Worm (Caenorhabditis elegans) whole organism, L4 larva: ENCODE data around the gene srh-284.
A peak's percentile ranks its signal among the peaks of the same experiment; 100 is the strongest.

Source experiments
- D1046.2 ChIP-seq: fragments of 200-800 bp; sonication (Bioruptor generic); IDR thresholded peaks from 2 replicates; pipeline ENCODE4 v1.3.6; 2022; ENCODE audit warnings: missing genetic modification characterization, missing compliant biosample characterization
- F10B5.3 ChIP-seq: sonication (generic microtip); optimal IDR thresholded peaks from 2 replicates; lab custom pipeline; 2016; ENCODE audit warnings: mild to moderate bottlenecking, missing genetic modification characterization, missing compliant biosample characterization
- R02D3.7 ChIP-seq: fragments of 150-350 bp; sonication (generic microtip); optimal IDR thresholded peaks from 3 replicates; lab custom pipeline; 2014; ENCODE audit warnings: missing biosample characterization, missing genetic modification characterization
- Y5F2A.4 ChIP-seq: fragments of 200-800 bp; sonication (Bioruptor generic); optimal IDR thresholded peaks from 2 replicates; lab custom pipeline; 2018; ENCODE audit warnings: mild to moderate bottlenecking, missing genetic modification characterization, missing compliant biosample characterization
- Y75B8A.6 ChIP-seq: fragments of 200-800 bp; sonication (Bioruptor generic); IDR thresholded peaks from 2 replicates; pipeline ENCODE4 v1.3.6; 2022; ENCODE audit warnings: missing genetic modification reagents, missing genetic modification characterization, missing compliant biosample characterization
- ZK546.5 ChIP-seq, 2 experiments: sonication (generic microtip); optimal IDR thresholded peaks; 2 replicates each; lab custom pipeline; 2017; ENCODE audit warnings: missing biosample characterization in 2 of 2, missing genetic modification characterization in 2 of 2
- aha-1 ChIP-seq: fragments of 150-350 bp; peaks from one replicate; lab custom pipeline; 2014; ENCODE audit warnings: missing biosample characterization, missing genetic modification characterization
- ama-1 ChIP-seq: fragments of 150-350 bp; optimal IDR thresholded peaks from 2 replicates; lab custom pipeline; 2014; ENCODE audit warnings: inconsistent platforms, mixed read lengths
- ceh-20 ChIP-seq: fragments of 200-800 bp; sonication (Bioruptor generic); IDR thresholded peaks from 2 replicates; pipeline ENCODE4 v1.3.6; 2022; ENCODE audit warnings: missing genetic modification reagents, missing genetic modification characterization, missing compliant biosample characterization
- ceh-62 ChIP-seq: sonication (generic microtip); optimal IDR thresholded peaks from 2 replicates; lab custom pipeline; 2017; ENCODE audit warnings: missing biosample characterization, missing genetic modification characterization
- ces-1 ChIP-seq: fragments of 150-350 bp; sonication (generic microtip); optimal IDR thresholded peaks from 4 replicates; lab custom pipeline; 2014; ENCODE audit warnings: missing biosample characterization, missing genetic modification reagents, missing genetic modification characterization
- ctbp-1 ChIP-seq: fragments of 200-800 bp; sonication (Bioruptor generic); IDR thresholded peaks from 2 replicates; pipeline ENCODE4 v1.3.6; 2022; ENCODE audit warnings: missing genetic modification reagents, missing genetic modification characterization, missing compliant biosample characterization
- dmd-6 ChIP-seq: fragments of 200-800 bp; sonication (Bioruptor generic); IDR thresholded peaks from 2 replicates; pipeline ENCODE4 v1.3.6; 2022; ENCODE audit warnings: missing genetic modification reagents, missing genetic modification characterization, missing compliant biosample characterization
- dmd-8 ChIP-seq: fragments of 200-800 bp; sonication (Bioruptor generic); IDR thresholded peaks from 2 replicates; pipeline ENCODE4 v1.3.6; 2022; ENCODE audit warnings: missing genetic modification characterization, missing compliant biosample characterization
- dmd-9 ChIP-seq: fragments of 200-800 bp; sonication (Bioruptor generic); IDR thresholded peaks from 2 replicates; pipeline ENCODE4 v1.3.6; 2022; ENCODE audit warnings: missing genetic modification reagents, missing genetic modification characterization, missing compliant biosample characterization
- dve-1 ChIP-seq: sonication (generic microtip); optimal IDR thresholded peaks from 2 replicates; lab custom pipeline; 2017; ENCODE audit warnings: antibody characterized with exemption, mild to moderate bottlenecking, missing genetic modification characterization, missing compliant biosample characterization; ENCODE audit not compliant: insufficient read depth
- egl-27 ChIP-seq: sonication (generic microtip); optimal IDR thresholded peaks from 3 replicates; lab custom pipeline; 2017; ENCODE audit warnings: missing biosample characterization, missing genetic modification reagents, missing genetic modification characterization
- fkh-10 ChIP-seq: fragments of 150-350 bp; optimal IDR thresholded peaks from 2 replicates; lab custom pipeline; 2014; ENCODE audit warnings: missing biosample characterization, missing genetic modification reagents, missing genetic modification characterization
- fos-1 ChIP-seq: fragments of 150-350 bp; optimal IDR thresholded peaks from 2 replicates; lab custom pipeline; 2014; ENCODE audit warnings: missing biosample characterization, missing genetic modification characterization
- gei-8 ChIP-seq: fragments of 200-800 bp; sonication (Bioruptor generic); optimal IDR thresholded peaks from 2 replicates; lab custom pipeline; 2018; ENCODE audit warnings: mild to moderate bottlenecking, missing genetic modification characterization, missing compliant biosample characterization
- hlh-11 ChIP-seq: fragments of 200-800 bp; sonication (Bioruptor generic); optimal IDR thresholded peaks from 2 replicates; lab custom pipeline; 2018; ENCODE audit warnings: mild to moderate bottlenecking, missing genetic modification characterization, missing compliant biosample characterization
- jun-1 ChIP-seq: fragments of 150-350 bp; optimal IDR thresholded peaks from 2 replicates; lab custom pipeline; 2014; ENCODE audit warnings: missing biosample characterization, missing genetic modification reagents, missing genetic modification characterization
- lim-7 ChIP-seq: fragments of 200-800 bp; sonication (Bioruptor generic); IDR thresholded peaks from 2 replicates; pipeline ENCODE4 v1.3.6; 2022; ENCODE audit warnings: missing genetic modification characterization, missing compliant biosample characterization
- lin-15B ChIP-seq: fragments of 150-350 bp; sonication (generic microtip); optimal IDR thresholded peaks from 3 replicates; lab custom pipeline; 2014; ENCODE audit warnings: missing biosample characterization, missing genetic modification characterization
- lin-29 ChIP-seq: fragments of 200-800 bp; sonication (Bioruptor generic); IDR thresholded peaks from 2 replicates; pipeline ENCODE4 v1.3.6; 2022; ENCODE audit warnings: missing genetic modification reagents, missing genetic modification characterization, missing compliant biosample characterization
- lsy-2 ChIP-seq, 2 experiments: fragments of 150-350 bp in 1 of 2; sonication (generic microtip) in 1 of 2; optimal IDR thresholded peaks; 2 replicates each; lab custom pipeline; 2014 to 2017; ENCODE audit warnings: missing biosample characterization in 2 of 2, missing genetic modification characterization in 2 of 2
- madf-5 ChIP-seq, 2 experiments: fragments of 200-800 bp; sonication (Bioruptor generic); IDR thresholded peaks; 2 replicates each; pipeline ENCODE4 v1.3.6; 2022; ENCODE audit warnings: missing compliant biosample characterization in 2 of 2, missing genetic modification characterization in 2 of 2
- nhr-41 ChIP-seq: fragments of 200-800 bp; sonication (Bioruptor generic); IDR thresholded peaks from 2 replicates; pipeline ENCODE4 v1.3.6; 2022; ENCODE audit warnings: missing genetic modification reagents, missing genetic modification characterization, missing compliant biosample characterization
- nhr-42 ChIP-seq: fragments of 200-800 bp; sonication (Bioruptor generic); IDR thresholded peaks from 2 replicates; pipeline ENCODE4 v1.3.6; 2022; ENCODE audit warnings: missing genetic modification characterization, missing compliant biosample characterization
- nhr-48 ChIP-seq: sonication (generic microtip); optimal IDR thresholded peaks from 2 replicates; lab custom pipeline; 2016; ENCODE audit warnings: mild to moderate bottlenecking, missing genetic modification characterization, missing compliant biosample characterization
- pha-4 ChIP-seq, 2 experiments: fragments of 150-350 bp in 1 of 2; fragments of 200-800 bp in 1 of 2; sonication (Bioruptor generic) in 1 of 2; IDR thresholded peaks in 1 of 2; optimal IDR thresholded peaks in 1 of 2; 2 replicates each; pipeline versions ENCODE4 v1.3.6 to Lab custom; 2014 to 2022; ENCODE audit warnings: missing genetic modification characterization in 2 of 2, missing genetic modification reagents in 2 of 2, missing biosample characterization in 1 of 2, missing compliant biosample characterization in 1 of 2
- php-3 ChIP-seq: fragments of 200-800 bp; sonication (Bioruptor generic); IDR thresholded peaks from 2 replicates; pipeline ENCODE4 v1.3.6; 2022; ENCODE audit warnings: missing genetic modification reagents, missing genetic modification characterization, missing compliant biosample characterization
- rbr-2 ChIP-seq: sonication (generic microtip); optimal IDR thresholded peaks from 2 replicates; lab custom pipeline; 2016; ENCODE audit warnings: missing genotype, missing genetic modification characterization, missing compliant biosample characterization
- sdz-12 ChIP-seq: fragments of 200-800 bp; sonication (Bioruptor generic); optimal IDR thresholded peaks from 2 replicates; lab custom pipeline; 2018; ENCODE audit warnings: mild to moderate bottlenecking, missing genetic modification characterization, missing compliant biosample characterization
- snpc-1.2 ChIP-seq: fragments of 200-800 bp; sonication (Bioruptor generic); IDR thresholded peaks from 2 replicates; pipeline ENCODE4 v1.3.6; 2022; ENCODE audit warnings: missing genetic modification reagents, missing genetic modification characterization, missing compliant biosample characterization
- spr-1 ChIP-seq: sonication (generic microtip); optimal IDR thresholded peaks from 2 replicates; lab custom pipeline; 2016; ENCODE audit warnings: mild to moderate bottlenecking, missing genetic modification characterization, missing compliant biosample characterization
- tag-97 ChIP-seq: fragments of 200-800 bp; sonication (Bioruptor generic); IDR thresholded peaks from 2 replicates; pipeline ENCODE4 v1.3.6; 2022; ENCODE audit warnings: missing genetic modification characterization, missing compliant biosample characterization
- tra-1 ChIP-seq: fragments of 200-800 bp; sonication (Bioruptor generic); IDR thresholded peaks from 2 replicates; pipeline ENCODE4 v1.3.6; 2022; ENCODE audit warnings: missing genetic modification reagents, missing genetic modification characterization, missing compliant biosample characterization
- unc-62 ChIP-seq, 3 experiments: fragments of 150-350 bp in 1 of 3; sonication (generic microtip); optimal IDR thresholded peaks in 2 of 3; peaks in 1 of 3; 1 replicate in 1 of 3; 2 replicates in 2 of 3; lab custom pipeline; 2014 to 2017; ENCODE audit warnings: missing biosample characterization in 3 of 3, missing genetic modification characterization in 3 of 3, missing genetic modification reagents in 3 of 3, missing genotype in 1 of 3
- zfp-3 ChIP-seq: fragments of 200-800 bp; sonication (Bioruptor generic); conservative IDR thresholded peaks from 2 replicates; pipeline ENCODE4 v1.3.6; 2022; ENCODE audit warnings: missing genetic modification reagents, missing genetic modification characterization, missing compliant biosample characterization
- zip-2 ChIP-seq: fragments of 150-350 bp; optimal IDR thresholded peaks from 2 replicates; lab custom pipeline; 2014; ENCODE audit warnings: missing biosample characterization, missing genetic modification characterization
- ztf-7 ChIP-seq: fragments of 150-350 bp; optimal IDR thresholded peaks from 2 replicates; lab custom pipeline; 2014; ENCODE audit warnings: missing biosample characterization, missing genetic modification characterization

The srh-284 gene

DNA sequence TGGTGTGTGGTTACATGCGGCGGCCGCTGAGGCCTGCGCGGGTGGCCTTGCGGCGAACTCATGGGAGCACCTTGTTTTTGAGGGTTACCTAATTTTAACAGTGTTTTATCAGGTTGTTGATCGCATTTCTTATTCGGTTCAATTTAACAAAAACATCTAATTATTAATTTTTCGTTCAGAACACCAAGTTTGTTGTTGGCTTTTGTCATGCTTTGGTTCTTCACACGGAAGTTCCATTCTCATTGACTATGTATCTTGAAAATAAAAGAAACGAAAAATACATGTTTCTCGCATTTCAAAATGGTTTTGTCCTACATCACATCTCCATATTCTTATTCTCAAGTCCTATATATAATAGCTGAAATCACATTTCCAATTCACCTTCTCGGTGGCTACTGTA is 22.8 kb downstream of the srh-284 start, which contains the start of gene srh-290:
srh-290 (plus strand) TSS at position 301 of the 400 bp plus-strand sequence.
- TF ChIP-seq lin-29 (GFP tag; lab: Robert Waterston, UW) = no peak
- TF ChIP-seq hlh-11 (tag; lab: Kevin White, UChicago) = no peak
- no peak for TF ChIP-seq pha-4 (GFP tag; IDR thresholded peaks at IDR 0.05; lab: Robert Waterston, UW)
- no peak for TF ChIP-seq pha-4 (tag; optimal IDR thresholded peaks at IDR 0.05; lab: Kevin White, UChicago)
- TF ChIP-seq unc-62 (GFP tag; optimal IDR thresholded peaks at IDR 0.05 in 1 of 2; lab: Kevin White, UChicago) = peak in 1 of 2 experiments; percentile 20
- no peak for TF ChIP-seq unc-62 (tag; optimal IDR thresholded peaks at IDR 0.05; lab: Kevin White, UChicago)
- TF ChIP-seq ceh-62 = no peak
- no peak for TF ChIP-seq fos-1 (tag; lab: Kevin White, UChicago)
- TF ChIP-seq ama-1 = no peak
- no peak for TF ChIP-seq ceh-20 (GFP tag; lab: Robert Waterston, UW)
- no peak for TF ChIP-seq dmd-8 (GFP tag; lab: Robert Waterston, UW)
- no peak for TF ChIP-seq Y5F2A.4 (GFP tag; lab: Kevin White, UChicago)
- TF ChIP-seq F10B5.3 (tag; lab: Kevin White, UChicago) = no peak
- TF ChIP-seq aha-1 (tag; lab: Kevin White, UChicago) = peak; percentile 64

DNA sequence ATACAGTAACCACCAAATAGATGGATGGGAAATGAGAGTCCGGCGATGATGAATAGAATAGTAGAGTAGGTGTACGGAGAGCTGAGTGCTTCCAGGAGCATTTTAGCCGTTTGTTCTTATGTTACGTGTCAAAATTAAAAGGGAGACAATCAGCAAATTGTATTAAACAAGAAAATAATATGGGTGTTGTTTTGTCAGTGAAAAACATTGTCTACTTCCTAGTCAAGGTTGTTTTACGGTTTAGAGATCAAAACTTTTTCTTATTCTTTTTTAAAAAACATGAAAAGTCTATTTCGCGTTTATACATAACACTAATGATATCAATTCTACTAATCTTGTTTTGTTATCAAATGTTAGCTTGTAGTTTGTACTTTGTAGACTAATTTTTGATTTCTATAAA is 26.6 kb downstream of the srh-284 start, which contains the start of gene srh-289:
srh-289 (minus strand) TSS at position 101 of the 400 bp plus-strand sequence.
- TF ChIP-seq nhr-48 (no peak), ces-1 (GFP tag; lab: Kevin White, UChicago) (no peak), ctbp-1 (GFP tag; lab: Robert Waterston, UW) (no peak), php-3 (GFP tag; lab: Robert Waterston, UW) (no peak), nhr-41 (GFP tag; lab: Robert Waterston, UW) (no peak), rbr-2 (tag; lab: Kevin White, UChicago) (no peak), R02D3.7 (tag; lab: Kevin White, UChicago) (no peak), gei-8 (GFP tag; lab: Kevin White, UChicago) (no peak), dmd-9 (GFP tag; lab: Robert Waterston, UW) (no peak), zip-2 (no peak), fkh-10 (GFP tag; lab: Kevin White, UChicago) (no peak), nhr-42 (no peak), hlh-11 (tag; lab: Kevin White, UChicago) (no peak), D1046.2 (GFP tag; lab: Robert Waterston, UW) (no peak)

DNA sequence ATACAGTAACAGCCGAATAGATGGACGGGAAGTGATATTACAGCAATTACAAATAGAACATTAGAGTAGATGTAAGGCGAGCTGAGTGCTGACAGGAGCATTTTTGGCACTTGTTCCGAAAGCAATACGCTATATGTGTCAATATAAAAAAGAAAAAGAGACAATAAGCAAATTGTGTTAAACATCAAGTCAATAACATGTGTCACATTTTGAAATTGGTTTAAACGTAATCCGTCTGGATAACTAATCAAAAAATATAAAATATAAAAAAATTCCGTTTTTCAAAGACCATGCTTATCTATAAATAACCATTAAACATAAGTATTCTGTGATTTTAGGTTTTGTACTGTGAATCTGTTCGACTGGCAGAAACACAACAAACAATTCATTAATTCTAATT is 28.3 kb downstream of the srh-284 start, which contains the start of gene srh-288:
srh-288 (minus strand) TSS at position 101 of the 400 bp plus-strand sequence.
- no peak for TF ChIP-seq Y75B8A.6
- TF ChIP-seq egl-27 (tag; lab: Kevin White, UChicago) = no peak

DNA sequence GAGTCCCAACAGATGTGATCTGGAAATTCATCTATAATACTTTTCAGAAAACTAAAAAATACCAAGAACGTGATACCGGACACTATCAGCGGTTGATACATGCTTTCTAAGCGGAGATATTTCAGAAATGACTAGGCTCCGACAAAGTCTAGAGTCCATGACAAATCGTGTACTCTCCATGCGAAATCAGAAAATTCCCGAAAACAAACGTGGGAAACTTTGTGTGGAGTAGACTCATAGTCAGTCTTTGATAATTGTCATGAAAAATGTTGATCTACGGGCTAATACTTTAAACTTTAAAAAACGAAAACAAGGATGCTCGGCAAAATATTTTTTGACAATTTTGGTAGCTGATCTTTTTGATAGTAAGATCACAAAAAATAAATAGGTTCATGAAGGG is 31.4 kb downstream of the srh-284 start, which contains the start of gene srx-18:
srx-18 (minus strand) TSS at position 101 of the 400 bp plus-strand sequence.
- no peak for TF ChIP-seq dmd-6 (GFP tag; lab: Robert Waterston, UW)

DNA sequence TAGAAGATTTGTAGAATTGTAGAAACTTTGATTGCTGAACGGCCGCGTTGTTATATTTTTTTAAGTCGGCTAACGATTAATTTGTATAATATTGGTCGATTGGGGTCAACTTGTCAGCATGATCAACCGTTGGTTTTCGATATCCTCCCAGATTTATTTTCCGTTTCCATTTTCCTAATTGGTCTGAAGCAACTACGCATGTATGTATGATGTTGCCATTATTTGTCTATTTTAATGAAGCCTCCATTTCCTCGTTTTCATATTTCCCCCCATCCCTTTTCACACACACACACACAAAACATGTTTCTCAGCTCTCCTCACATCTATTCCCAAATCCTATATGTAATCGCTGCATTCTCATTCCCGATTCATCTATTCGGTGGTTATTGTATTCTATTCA is 33.2 kb downstream of the srh-284 start, which contains the start of gene srh-287:
srh-287 (plus strand) TSS at position 301 of the 400 bp plus-strand sequence.
- TF ChIP-seq tag-97 (no peak), lin-15B (tag; lab: Kevin White, UChicago) (no peak), ZK546.5 (tag; optimal IDR thresholded peaks at IDR 0.05; lab: Kevin White, UChicago) (no peak), spr-1 (tag; lab: Kevin White, UChicago) (no peak), madf-5 (GFP tag; IDR thresholded peaks at IDR 0.05; lab: Robert Waterston, UW) (no peak), lsy-2 (tag; optimal IDR thresholded peaks at IDR 0.05; lab: Kevin White, UChicago) (no peak), snpc-1.2 (no peak), lim-7 (GFP tag; lab: Robert Waterston, UW) (no peak), ztf-7 (tag; lab: Kevin White, UChicago) (no peak), sdz-12 (no peak), pha-4 (GFP tag; IDR thresholded peaks at IDR 0.05; lab: Robert Waterston, UW) (no peak), pha-4 (tag; optimal IDR thresholded peaks at IDR 0.05; lab: Kevin White, UChicago) (no peak), dve-1 (tag; lab: Kevin White, UChicago) (no peak), jun-1 (tag; lab: Kevin White, UChicago) (no peak), Y5F2A.4 (GFP tag; lab: Kevin White, UChicago) (no peak), zfp-3 (no peak), tra-1 (no peak)
- TF ChIP-seq, all 104 proteins: peak for 0
